Worm (Caenorhabditis elegans) whole organism, L1 larva: ENCODE data around the gene mac-1.
A peak's percentile ranks its signal among the peaks of the same experiment; 100 is the strongest.

Source experiments
- C34B4.2 ChIP-seq: sonication (generic microtip); optimal IDR thresholded peaks from 2 replicates; lab custom pipeline; 2017; ENCODE audit warnings: mild to moderate bottlenecking, missing genetic modification characterization, missing compliant biosample characterization
- Y116A8C.19 ChIP-seq: sonication (generic microtip); optimal IDR thresholded peaks from 2 replicates; lab custom pipeline; 2016; ENCODE audit warnings: missing compliant biosample characterization, missing genetic modification characterization, borderline replicate concordance
- aha-1 ChIP-seq: fragments of 150-350 bp; optimal IDR thresholded peaks from 2 replicates; lab custom pipeline; 2014; ENCODE audit warnings: missing biosample characterization, missing genetic modification characterization
- alr-1 ChIP-seq: fragments of 200-800 bp; sonication (Bioruptor generic); optimal IDR thresholded peaks from 2 replicates; lab custom pipeline; 2018; ENCODE audit warnings: borderline replicate concordance, mild to moderate bottlenecking, missing genetic modification characterization, missing compliant biosample characterization
- aly-2 ChIP-seq: fragments of 150-350 bp; optimal IDR thresholded peaks from 2 replicates; lab custom pipeline; 2014; ENCODE audit warnings: missing biosample characterization, missing genetic modification characterization
- ceh-63 ChIP-seq: fragments of 200-800 bp; sonication (Bioruptor generic); optimal IDR thresholded peaks from 2 replicates; lab custom pipeline; 2018; ENCODE audit warnings: mild to moderate bottlenecking, missing genetic modification characterization, missing compliant biosample characterization
- ceh-82 ChIP-seq, 3 experiments: fragments of 150-350 bp in 1 of 3; sonication (generic microtip) in 2 of 3; optimal IDR thresholded peaks; 2 replicates each; lab custom pipeline; 2014 to 2017; ENCODE audit warnings: missing biosample characterization in 3 of 3, missing genetic modification characterization in 3 of 3
- ceh-88 ChIP-seq: fragments of 200-800 bp; sonication (Bioruptor generic); IDR thresholded peaks from 2 replicates; pipeline ENCODE4 v1.3.6; 2022; ENCODE audit warnings: missing genetic modification characterization, missing compliant biosample characterization
- ceh-90 ChIP-seq: sonication (generic microtip); optimal IDR thresholded peaks from 2 replicates; lab custom pipeline; 2016; ENCODE audit warnings: missing genetic modification characterization, missing compliant biosample characterization
- ces-1 ChIP-seq: fragments of 150-350 bp; optimal IDR thresholded peaks from 2 replicates; lab custom pipeline; 2014; ENCODE audit warnings: missing biosample characterization, missing genetic modification reagents, missing genetic modification characterization
- elt-2 ChIP-seq: sonication (generic microtip); optimal IDR thresholded peaks from 2 replicates; lab custom pipeline; 2016; ENCODE audit warnings: missing genetic modification characterization, mild to moderate bottlenecking, inconsistent platforms, missing compliant biosample characterization, missing genetic modification reagents
- ets-5 ChIP-seq: fragments of 200-800 bp; sonication (Bioruptor generic); IDR thresholded peaks from 2 replicates; pipeline ENCODE4 v1.3.6; 2022; ENCODE audit warnings: missing genetic modification characterization, missing compliant biosample characterization
- fos-1 ChIP-seq: fragments of 150-350 bp; optimal IDR thresholded peaks from 2 replicates; lab custom pipeline; 2014; ENCODE audit warnings: missing biosample characterization, missing genetic modification characterization
- hlh-17 ChIP-seq: fragments of 200-800 bp; sonication (Bioruptor generic); optimal IDR thresholded peaks from 2 replicates; lab custom pipeline; 2018; ENCODE audit warnings: missing genetic modification characterization, mild to moderate bottlenecking, missing compliant biosample characterization, moderate library complexity, borderline replicate concordance
- hpl-2 ChIP-seq: fragments of 150-350 bp; optimal IDR thresholded peaks from 2 replicates; lab custom pipeline; 2014; ENCODE audit warnings: missing biosample characterization, missing genetic modification reagents, missing genetic modification characterization
- isw-1 ChIP-seq: fragments of 200-800 bp; sonication (Bioruptor generic); IDR thresholded peaks from 2 replicates; pipeline ENCODE4 v1.3.6; 2022; ENCODE audit warnings: missing genetic modification characterization, missing compliant biosample characterization
- jun-1 ChIP-seq: fragments of 150-350 bp; optimal IDR thresholded peaks from 2 replicates; lab custom pipeline; 2014; ENCODE audit warnings: missing biosample characterization, missing genetic modification reagents, missing genetic modification characterization
- lin-14 ChIP-seq: fragments of 200-800 bp; sonication (Bioruptor generic); optimal IDR thresholded peaks from 2 replicates; lab custom pipeline; 2018; ENCODE audit warnings: mild to moderate bottlenecking, missing genetic modification characterization, moderate library complexity, missing compliant biosample characterization
- lin-35 ChIP-seq, 2 experiments: fragments of 150-350 bp; optimal IDR thresholded peaks; 2 replicates each; lab custom pipeline; 2014; ENCODE audit warnings: missing biosample characterization in 2 of 2, missing genetic modification characterization in 2 of 2, missing genetic modification reagents in 2 of 2
- lin-39 ChIP-seq: fragments of 150-350 bp; optimal IDR thresholded peaks from 2 replicates; lab custom pipeline; 2014; ENCODE audit warnings: missing biosample characterization, missing genetic modification reagents, missing genetic modification characterization
- lir-3 ChIP-seq: sonication (generic microtip); optimal IDR thresholded peaks from 2 replicates; lab custom pipeline; 2016; ENCODE audit warnings: mild to moderate bottlenecking, missing genetic modification characterization, moderate library complexity, missing compliant biosample characterization; ENCODE audit not compliant: poor library complexity
- lsy-2 ChIP-seq, 2 experiments: fragments of 150-350 bp; optimal IDR thresholded peaks; 2 replicates each; lab custom pipeline; 2014; ENCODE audit warnings: missing biosample characterization in 2 of 2, missing genetic modification characterization in 2 of 2
- mdl-1 ChIP-seq, 2 experiments: fragments of 150-350 bp; optimal IDR thresholded peaks; 2 replicates each; lab custom pipeline; 2014 to 2017; ENCODE audit warnings: missing biosample characterization in 2 of 2, missing genetic modification characterization in 2 of 2, inconsistent platforms in 1 of 2
- mef-2 ChIP-seq: fragments of 150-350 bp; optimal IDR thresholded peaks from 2 replicates; lab custom pipeline; 2014; ENCODE audit warnings: missing biosample characterization, missing genetic modification characterization
- mep-1 ChIP-seq: fragments of 150-350 bp; optimal IDR thresholded peaks from 2 replicates; lab custom pipeline; 2014; ENCODE audit warnings: missing biosample characterization, missing genetic modification characterization
- nhr-11 ChIP-seq: fragments of 150-350 bp; optimal IDR thresholded peaks from 2 replicates; lab custom pipeline; 2014; ENCODE audit warnings: missing biosample characterization, missing genetic modification characterization
- nhr-20 ChIP-seq: sonication (generic microtip); optimal IDR thresholded peaks from 2 replicates; lab custom pipeline; 2016; ENCODE audit warnings: mild to moderate bottlenecking, missing genetic modification characterization, missing compliant biosample characterization
- nhr-71 ChIP-seq: sonication (generic microtip); optimal IDR thresholded peaks from 2 replicates; lab custom pipeline; 2016; ENCODE audit warnings: mild to moderate bottlenecking, missing genetic modification characterization, moderate library complexity, missing compliant biosample characterization
- nhr-76 ChIP-seq: sonication (generic microtip); optimal IDR thresholded peaks from 2 replicates; lab custom pipeline; 2017; ENCODE audit warnings: missing biosample characterization, missing genetic modification characterization
- nhr-77 ChIP-seq: fragments of 150-350 bp; optimal IDR thresholded peaks from 2 replicates; lab custom pipeline; 2014; ENCODE audit warnings: missing biosample characterization, missing genetic modification characterization
- nhr-85 ChIP-seq: sonication (generic microtip); peaks from one replicate; lab custom pipeline; 2016; ENCODE audit warnings: missing genetic modification characterization, inconsistent platforms, missing compliant biosample characterization
- pag-3 ChIP-seq: sonication (generic microtip); optimal IDR thresholded peaks from 2 replicates; lab custom pipeline; 2017; ENCODE audit warnings: missing genetic modification characterization, mild to moderate bottlenecking, missing compliant biosample characterization, antibody characterized with exemption, borderline replicate concordance; ENCODE audit not compliant: insufficient read depth
- skn-1 ChIP-seq: fragments of 150-350 bp; optimal IDR thresholded peaks from 2 replicates; lab custom pipeline; 2014; ENCODE audit warnings: missing biosample characterization, missing genetic modification characterization
- snpc-4 ChIP-seq: fragments of 150-350 bp; optimal IDR thresholded peaks from 2 replicates; lab custom pipeline; 2014; ENCODE audit warnings: missing biosample characterization, missing genetic modification characterization
- snu-23 ChIP-seq: sonication (generic microtip); optimal IDR thresholded peaks from 2 replicates; lab custom pipeline; 2016; ENCODE audit warnings: missing genetic modification characterization, missing compliant biosample characterization
- sox-4 ChIP-seq: sonication (generic microtip); optimal IDR thresholded peaks from 2 replicates; lab custom pipeline; 2016; ENCODE audit warnings: missing genetic modification characterization, missing compliant biosample characterization
- sptf-1 ChIP-seq: fragments of 150-350 bp; optimal IDR thresholded peaks from 2 replicates; lab custom pipeline; 2014; ENCODE audit warnings: missing biosample characterization, missing genetic modification characterization
- sup-37 ChIP-seq: fragments of 200-800 bp; sonication (Bioruptor generic); optimal IDR thresholded peaks from 2 replicates; lab custom pipeline; 2018; ENCODE audit warnings: mild to moderate bottlenecking, missing genetic modification characterization, missing compliant biosample characterization
- unc-130 ChIP-seq: fragments of 150-350 bp; optimal IDR thresholded peaks from 2 replicates; lab custom pipeline; 2017; ENCODE audit warnings: missing biosample characterization, missing genetic modification characterization, inconsistent platforms
- unc-62 ChIP-seq: fragments of 150-350 bp; optimal IDR thresholded peaks from 2 replicates; lab custom pipeline; 2014; ENCODE audit warnings: missing biosample characterization, missing genetic modification reagents, missing genetic modification characterization
- unc-98 ChIP-seq: fragments of 200-800 bp; sonication (Bioruptor generic); IDR thresholded peaks from 2 replicates; pipeline ENCODE4 v1.3.6; 2022; ENCODE audit warnings: missing genetic modification characterization, missing compliant biosample characterization
- vab-15 ChIP-seq: sonication (generic microtip); optimal IDR thresholded peaks from 2 replicates; lab custom pipeline; 2017; ENCODE audit warnings: missing genotype, mild to moderate bottlenecking, missing genetic modification characterization, missing compliant biosample characterization
- zip-4 ChIP-seq: fragments of 200-800 bp; sonication (Bioruptor generic); optimal IDR thresholded peaks from 2 replicates; lab custom pipeline; 2018; ENCODE audit warnings: mild to moderate bottlenecking, missing genetic modification characterization, moderate library complexity, missing compliant biosample characterization
- ztf-4 ChIP-seq: fragments of 150-350 bp; optimal IDR thresholded peaks from 2 replicates; lab custom pipeline; 2014; ENCODE audit warnings: missing biosample characterization, missing genetic modification characterization

Gene mac-1

DNA sequence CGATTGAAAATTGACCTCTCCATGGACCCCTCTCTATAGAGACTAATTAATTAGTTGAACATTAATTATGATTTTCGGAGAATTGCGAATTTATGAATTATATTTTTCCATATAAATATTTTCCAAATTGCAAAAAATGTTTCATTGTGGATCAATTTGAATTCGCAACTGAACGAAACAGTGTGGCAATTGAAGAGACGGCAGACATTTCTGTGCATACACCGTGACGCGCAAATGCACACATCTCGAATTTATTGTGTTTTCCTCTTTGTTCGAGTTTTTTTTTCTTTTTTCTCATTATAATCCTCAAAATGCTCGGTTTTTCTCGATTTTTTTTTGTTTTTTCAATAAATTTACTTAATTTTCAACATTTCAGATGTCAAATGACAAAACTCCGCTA lies 48.5 kb upstream of the mac-1 start, which contains the start of gene Y48C3A.20 (continued):
- peak in 1 of 2 experiments; percentile 72 for TF ChIP-seq mdl-1 (tag; optimal IDR thresholded peaks at IDR 0.05; lab: Kevin White, UChicago)
- no peak for TF ChIP-seq ces-1 (GFP tag; lab: Kevin White, UChicago)
- no peak for TF ChIP-seq nhr-76 (tag; lab: Kevin White, UChicago)
- TF ChIP-seq lsy-2 (tag; optimal IDR thresholded peaks at IDR 0.05; lab: Kevin White, UChicago), result peak; percentile 83 to 85
- TF ChIP-seq ceh-90 (tag; lab: Kevin White, UChicago), result no peak
- no peak for TF ChIP-seq vab-15
- no peak for TF ChIP-seq elt-2 (tag; lab: Kevin White, UChicago)
- no peak for TF ChIP-seq hlh-17 (GFP tag; lab: Kevin White, UChicago)
- no peak for TF ChIP-seq pag-3 (tag; lab: Kevin White, UChicago)
- TF ChIP-seq skn-1 (tag; lab: Kevin White, UChicago), result peak; percentile 77
- no peak for TF ChIP-seq zip-4 (GFP tag; lab: Kevin White, UChicago)
- TF ChIP-seq nhr-11 (tag; lab: Kevin White, UChicago), result no peak
- TF ChIP-seq mef-2 (tag; lab: Kevin White, UChicago), result no peak
- TF ChIP-seq Y116A8C.19 (tag; lab: Kevin White, UChicago), result no peak
- peak; percentile 77 for TF ChIP-seq unc-130 (tag; lab: Kevin White, UChicago)
- TF ChIP-seq sox-4 (tag; lab: Kevin White, UChicago), result peak; percentile 25
- no peak for TF ChIP-seq nhr-71 (tag; lab: Kevin White, UChicago)
- TF ChIP-seq unc-98, result no peak
- TF ChIP-seq aly-2 (tag; lab: Kevin White, UChicago), result no peak
- peak; percentile 43 for TF ChIP-seq lin-39 (tag; lab: Kevin White, UChicago)
- TF ChIP-seq nhr-20 (tag; lab: Kevin White, UChicago), result no peak
- no peak for TF ChIP-seq lin-14 (GFP tag; lab: Kevin White, UChicago)
- TF ChIP-seq jun-1 (tag; lab: Kevin White, UChicago), result no peak
- TF ChIP-seq C34B4.2 (tag; lab: Kevin White, UChicago), result no peak
- TF ChIP-seq ets-5 (GFP tag; lab: Robert Waterston, UW), result no peak
- TF ChIP-seq ceh-63, result no peak
- peak; percentile 85 to 86 for TF ChIP-seq lin-35 (GFP tag; optimal IDR thresholded peaks at IDR 0.05; lab: Kevin White, UChicago)
- TF ChIP-seq nhr-77, result no peak
- TF ChIP-seq mep-1 (tag; lab: Kevin White, UChicago), result peak; percentile 97
- peak; percentile 54 for TF ChIP-seq ceh-88 (GFP tag; lab: Robert Waterston, UW)
- TF ChIP-seq nhr-85 (tag; lab: Kevin White, UChicago), result peak; percentile 74
- no peak for TF ChIP-seq alr-1 (tag; lab: Kevin White, UChicago)
- TF ChIP-seq isw-1 (GFP tag; lab: Robert Waterston, UW), result peak; percentile 67
- TF ChIP-seq sup-37 (GFP tag; lab: Kevin White, UChicago), result peak; percentile 8
- TF ChIP-seq, all 84 proteins: peak for 37

DNA sequence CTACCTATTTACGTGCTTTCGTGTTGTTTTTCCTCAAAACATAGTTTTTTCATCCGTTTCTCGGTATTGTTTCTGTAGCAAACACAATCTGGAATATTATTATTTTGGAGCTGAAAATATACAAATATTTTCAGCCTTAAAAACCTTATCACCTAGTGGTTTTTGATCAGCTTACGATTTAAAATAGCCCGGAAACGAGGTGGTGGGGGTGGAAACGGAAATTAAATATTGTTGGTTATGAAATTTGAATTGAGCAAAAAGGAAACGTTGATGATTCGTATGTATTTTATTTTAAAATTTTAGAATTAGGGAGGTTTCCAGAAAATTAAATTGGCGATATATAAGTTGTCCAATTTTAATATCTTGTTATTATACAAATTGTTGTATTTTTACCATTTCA lies 47.1 kb upstream of the mac-1 start:
- TF ChIP-seq sup-37 (GFP tag; lab: Kevin White, UChicago), result no peak

DNA sequence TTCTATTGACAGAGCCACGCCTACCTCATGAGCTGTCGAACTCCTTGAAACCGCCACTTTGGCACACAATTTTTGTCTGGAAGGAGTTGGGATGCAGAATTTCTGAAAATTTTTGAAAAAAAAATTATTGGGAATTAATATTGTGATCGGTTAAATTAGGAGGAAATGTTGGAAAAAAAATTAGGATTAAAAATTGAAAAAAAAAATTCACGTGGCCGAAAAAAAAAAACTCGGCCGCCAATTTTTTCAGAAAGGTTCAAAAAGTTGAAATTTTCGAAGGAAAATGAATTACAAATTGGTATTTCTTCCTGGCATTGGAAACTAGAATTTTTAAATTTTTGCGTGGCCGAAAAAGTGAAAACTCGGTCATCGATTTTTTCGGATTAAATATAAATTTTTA lies 35.4 kb upstream of the mac-1 start, which contains the start of gene dmsr-3:
Gene dmsr-3 (minus strand): TSS at position 101 of the 400 bp plus-strand sequence.
- TF ChIP-seq zip-4 (GFP tag; lab: Kevin White, UChicago), result no peak
- no peak for TF ChIP-seq ztf-4 (tag; lab: Kevin White, UChicago)
- no peak for TF ChIP-seq nhr-77
- TF ChIP-seq lir-3 (tag; lab: Kevin White, UChicago), result no peak
- no peak for TF ChIP-seq fos-1 (tag; lab: Kevin White, UChicago)
- no peak for TF ChIP-seq sup-37 (GFP tag; lab: Kevin White, UChicago)
- TF ChIP-seq unc-62 (GFP tag; lab: Kevin White, UChicago), result no peak
- TF ChIP-seq sptf-1 (tag; lab: Kevin White, UChicago), result no peak
- TF ChIP-seq hpl-2 (GFP tag; lab: Kevin White, UChicago), result no peak
- TF ChIP-seq nhr-11 (tag; lab: Kevin White, UChicago), result no peak
- TF ChIP-seq ceh-82 (tag; optimal IDR thresholded peaks at IDR 0.05; lab: Kevin White, UChicago), result no peak
- TF ChIP-seq snpc-4 (tag; lab: Kevin White, UChicago), result no peak
- no peak for TF ChIP-seq Y116A8C.19 (tag; lab: Kevin White, UChicago)
- TF ChIP-seq lin-14 (GFP tag; lab: Kevin White, UChicago), result no peak
- TF ChIP-seq aha-1 (tag; lab: Kevin White, UChicago), result no peak
- TF ChIP-seq snu-23 (GFP tag; lab: Kevin White, UChicago), result no peak
- TF ChIP-seq, all 84 proteins: peak for 0
